Fruit fly (Drosophila melanogaster): Measurements from ENCODE around the gene fh.

fh gene

dm6 chrX:9109072-9109844, 39.6 kb downstream of the fh start (continued):
- TF ChIP-seq CG18764 (GFP tag; optimal IDR thresholded peaks at IDR 0.05), result no peak
- no peak for TF ChIP-seq CG7745 (tag; optimal IDR thresholded peaks at IDR 0.05)
- TF ChIP-seq cas (GFP tag; IDR thresholded peaks at IDR 0.05), result no peak
- peak; percentile 33; the same call in 1 of the 3 replicates for TF ChIP-seq tgo (GFP tag; IDR thresholded peaks at IDR 0.05)
- TF ChIP-seq cad (GFP tag; optimal IDR thresholded peaks at IDR 0.05), result no peak
- TF ChIP-seq CG17186 (GFP tag; optimal IDR thresholded peaks at IDR 0.05), result peak; percentile 10
- TF ChIP-seq mirr (GFP tag; optimal IDR thresholded peaks at IDR 0.05), result peak; percentile 3
- TF ChIP-seq zen2 (GFP tag; IDR thresholded peaks at IDR 0.05; ENCODE audit: partially characterized antibody), result no peak
- TF ChIP-seq nom (GFP tag; optimal IDR thresholded peaks at IDR 0.05), result no peak
- TF ChIP-seq D19A (tag; optimal IDR thresholded peaks at IDR 0.05), result no peak
- peak in 1 of 2 experiments; percentile 59 for TF ChIP-seq Hr51 (GFP tag; optimal IDR thresholded peaks at IDR 0.05)
- TF ChIP-seq CG11398 (GFP tag; optimal IDR thresholded peaks at IDR 0.05), result no peak
- 0 out of 2 replicates have a peak, but pooled peaks have one; percentile 13 for TF ChIP-seq CG11085 (GFP tag; IDR thresholded peaks at IDR 0.05)
- TF ChIP-seq PHDP (tag; optimal IDR thresholded peaks at IDR 0.05), result peak; percentile 32
- peak; percentile 13 for TF ChIP-seq CG12299 (tag; optimal IDR thresholded peaks at IDR 0.05)
- TF ChIP-seq toy (GFP tag; IDR thresholded peaks at IDR 0.05), result no peak
- TF ChIP-seq CG4707 (GFP tag; optimal IDR thresholded peaks at IDR 0.05), result peak; percentile 36
- TF ChIP-seq CG42726 (GFP tag; IDR thresholded peaks at IDR 0.05; ENCODE audit: partially characterized antibody), result no peak
- no peak for TF ChIP-seq Dbx (GFP tag; IDR thresholded peaks at IDR 0.05)
- no peak for TF ChIP-seq eve (GFP tag; optimal IDR thresholded peaks at IDR 0.05)
- no peak; the same call in 1 of the 2 replicates for TF ChIP-seq CG6272 (GFP tag; IDR thresholded peaks at IDR 0.05)
- no peak for TF ChIP-seq abd-A (tag; optimal IDR thresholded peaks at IDR 0.05)
- peak; percentile 87 for TF ChIP-seq Myb (GFP tag; optimal IDR thresholded peaks at IDR 0.05)
- TF ChIP-seq trem (tag; optimal IDR thresholded peaks at IDR 0.05), result peak; percentile 25
- TF ChIP-seq CG18619 (GFP tag; optimal IDR thresholded peaks at IDR 0.05), result peak; percentile 48
- TF ChIP-seq Dll (GFP tag; IDR thresholded peaks at IDR 0.05; ENCODE audit: partially characterized antibody), result 0 out of 4 replicates have a peak, but pooled peaks have one; percentile 28
- peak; percentile 20 for TF ChIP-seq Nf-YB (GFP tag; optimal IDR thresholded peaks at IDR 0.05)
- peak; percentile 44 for TF ChIP-seq CG10979 (tag; optimal IDR thresholded peaks at IDR 0.05)
- TF ChIP-seq scrt (GFP tag; optimal IDR thresholded peaks at IDR 0.05), result peak; percentile 37
- TF ChIP-seq ERR (GFP tag; optimal IDR thresholded peaks at IDR 0.05), result no peak
- TF ChIP-seq B-H1 (GFP tag; IDR thresholded peaks at IDR 0.05), result peak; percentile 28; the same call in 1 of the 3 replicates
- peak; percentile 89 for TF ChIP-seq Med (GFP tag)
- peak; percentile 61 for TF ChIP-seq CG9437 (GFP tag; optimal IDR thresholded peaks at IDR 0.05)
- TF ChIP-seq CG7839 (tag; optimal IDR thresholded peaks at IDR 0.05), result peak; percentile 69
- TF ChIP-seq CG8478 (optimal IDR thresholded peaks at IDR 0.05), result peak; percentile 16
- peak; percentile 53 for TF ChIP-seq Camta (GFP tag; optimal IDR thresholded peaks at IDR 0.05)
- TF ChIP-seq CG13775 (GFP tag; optimal IDR thresholded peaks at IDR 0.05), result peak; percentile 67
- TF ChIP-seq CG14441 (GFP tag; IDR thresholded peaks at IDR 0.05), result peak; percentile 52; the same call in 1 of the 2 replicates
- no peak for TF ChIP-seq CG7987 (GFP tag; optimal IDR thresholded peaks at IDR 0.05)
- TF ChIP-seq sqz (GFP tag; optimal IDR thresholded peaks at IDR 0.05), result peak; percentile 28
- no peak for TF ChIP-seq CG1529 (GFP tag; optimal IDR thresholded peaks at IDR 0.05)
- peak; percentile 69 for TF ChIP-seq gem (tag; optimal IDR thresholded peaks at IDR 0.05)
- peak; percentile 9 for TF ChIP-seq gcm2 (GFP tag; optimal IDR thresholded peaks at IDR 0.05)
- no peak for TF ChIP-seq Dref (GFP tag; IDR thresholded peaks at IDR 0.05)
- TF ChIP-seq Atf-2 (GFP tag; optimal IDR thresholded peaks at IDR 0.05), result peak; percentile 28
- no peak for TF ChIP-seq CG5180 (GFP tag; optimal IDR thresholded peaks at IDR 0.05)
- TF ChIP-seq shn (GFP tag; optimal IDR thresholded peaks at IDR 0.05), result peak; percentile 72
- peak; percentile 55 for TF ChIP-seq CG8944 (GFP tag; optimal IDR thresholded peaks at IDR 0.05)
- TF ChIP-seq NC2β (GFP tag; optimal IDR thresholded peaks at IDR 0.05), result peak; percentile 59
